Worm (Caenorhabditis elegans) whole organism, L4/young adult: ENCODE measurements around the gene K12H6.7.

Experiments
- W03F9.2 ChIP-seq: fragments of 150-350 bp; optimal IDR thresholded peaks from 2 replicates; lab custom pipeline; 2014; ENCODE audit warnings: missing biosample characterization, missing genetic modification characterization
- dao-5 ChIP-seq: sonication (generic microtip); optimal IDR thresholded peaks from 2 replicates; lab custom pipeline; 2016; ENCODE audit warnings: missing genotype, missing genetic modification characterization, moderate library complexity, missing compliant biosample characterization
- him-1 ChIP-seq: sonication (generic microtip); optimal IDR thresholded peaks from 2 replicates; lab custom pipeline; 2016; ENCODE audit warnings: missing genotype, missing genetic modification reagents, missing genetic modification characterization, missing compliant biosample characterization

K12H6.7 gene

DNA sequence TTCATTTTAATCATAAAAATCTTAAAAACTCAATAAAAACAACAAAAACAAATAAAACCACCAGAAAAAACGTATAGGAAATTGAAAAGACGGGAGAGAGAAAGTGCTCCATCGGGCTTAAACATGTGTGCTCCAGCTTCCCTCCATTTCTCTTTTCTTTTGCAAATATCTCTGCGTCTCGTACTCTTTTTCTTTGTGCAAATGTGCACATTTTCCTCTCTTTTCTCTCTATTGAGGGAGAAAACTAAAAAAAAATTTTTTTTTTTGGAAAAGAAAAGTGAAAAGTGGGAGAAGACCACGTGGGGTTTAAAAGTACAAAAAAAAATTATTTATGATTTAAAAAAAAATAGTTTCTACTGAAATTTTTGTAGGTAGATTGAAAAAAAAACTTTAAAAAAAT is 32.5 kb downstream of the K12H6.7 start:
- TF ChIP-seq him-1 (tag; lab: Kevin White, UChicago) (no peak), dao-5 (tag; lab: Kevin White, UChicago) (no peak), W03F9.2 (tag; lab: Kevin White, UChicago) (no peak)

DNA sequence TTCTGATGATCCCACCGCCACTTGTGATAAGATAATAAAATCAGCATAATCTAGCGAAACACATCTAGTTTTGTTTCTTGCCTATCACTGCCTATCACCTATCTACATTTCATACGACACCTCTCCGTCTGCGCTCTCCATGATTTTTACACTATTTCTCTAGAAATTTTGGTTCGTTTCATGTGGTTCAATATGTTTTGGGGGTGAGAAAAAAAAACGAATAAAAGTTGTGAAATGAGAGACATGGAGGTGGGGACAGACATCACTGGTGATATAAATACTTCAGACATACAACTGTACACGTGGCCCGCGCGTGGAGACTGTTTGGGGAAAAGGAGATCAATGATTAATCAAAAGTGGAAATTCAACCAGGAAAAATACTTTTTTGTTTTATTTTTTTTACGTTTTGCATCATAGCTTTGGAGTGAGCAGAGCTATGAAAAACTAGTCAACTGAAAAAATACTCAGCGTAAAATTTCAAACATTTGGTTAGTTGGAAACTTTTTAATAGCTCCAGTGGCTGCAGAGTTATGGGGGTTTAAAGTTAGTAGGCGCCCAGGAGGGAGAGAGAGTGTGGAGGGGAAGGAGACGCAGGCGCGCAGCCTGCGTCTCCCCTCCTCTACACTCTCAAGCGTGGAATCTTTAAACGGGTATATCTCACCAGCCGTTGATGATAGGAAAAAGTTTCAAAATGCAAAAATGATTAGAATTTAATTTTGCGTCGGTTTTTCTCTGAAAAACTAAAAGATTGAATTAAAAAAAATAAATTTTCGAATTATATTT is 33.8 kb downstream of the K12H6.7 start:
- no peak for TF ChIP-seq W03F9.2 (tag; lab: Kevin White, UChicago)
- TF ChIP-seq him-1 (tag; lab: Kevin White, UChicago), result no peak
- no peak for TF ChIP-seq dao-5 (tag; lab: Kevin White, UChicago)

- TF ChIP-seq dao-5 (tag; lab: Kevin White, UChicago) (no peak), him-1 (tag; lab: Kevin White, UChicago) (no peak), W03F9.2 (tag; lab: Kevin White, UChicago) (no peak)
These were observed 35.0 kb downstream of the K12H6.7 start for ce11 chrII:2801764-2802163.

ce11 chrII:2800550-2801233 is 36.1 kb downstream of the K12H6.7 start, which contains the start of gene nhr-119:
Gene nhr-119 (minus strand): TSS chrII:2800600.
- no peak for TF ChIP-seq dao-5 (tag; lab: Kevin White, UChicago)
- no peak for TF ChIP-seq him-1 (tag; lab: Kevin White, UChicago)
- TF ChIP-seq W03F9.2 (tag; lab: Kevin White, UChicago), result peak; percentile 38

- TF ChIP-seq him-1 (tag; lab: Kevin White, UChicago), result no peak
These were observed 38.8 kb downstream of the K12H6.7 start for ce11 chrII:2797951-2798350.

ce11 chrII:2796431-2796830 is 40.3 kb downstream of the K12H6.7 start:
- no peak for TF ChIP-seq him-1 (tag; lab: Kevin White, UChicago)
- TF ChIP-seq dao-5 (tag; lab: Kevin White, UChicago), result no peak
- no peak for TF ChIP-seq W03F9.2 (tag; lab: Kevin White, UChicago)

DNA sequence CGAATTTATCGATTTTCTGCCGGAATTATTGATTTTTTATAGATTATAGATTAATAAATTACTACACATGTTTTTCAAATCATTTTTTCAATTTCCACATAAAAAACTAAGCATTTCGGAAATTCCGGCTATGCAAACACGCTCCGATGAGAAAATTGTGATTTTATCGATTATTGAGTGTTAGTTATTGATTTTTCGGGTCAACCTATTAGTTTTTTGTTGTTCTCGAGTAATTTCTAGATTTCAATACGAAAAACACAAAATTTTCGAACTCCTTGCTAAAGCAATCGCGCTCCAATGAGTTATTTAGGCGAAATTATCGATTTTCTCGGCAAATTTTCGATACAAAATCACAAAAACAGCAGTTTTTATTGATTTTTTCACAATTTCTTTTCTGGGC is 41.3 kb downstream of the K12H6.7 start:
- no peak for TF ChIP-seq W03F9.2 (tag; lab: Kevin White, UChicago)

- TF ChIP-seq him-1 (tag; lab: Kevin White, UChicago) (no peak), W03F9.2 (tag; lab: Kevin White, UChicago) (no peak), dao-5 (tag; lab: Kevin White, UChicago) (no peak)
These were observed 45.1 kb downstream of the K12H6.7 start for ce11 chrII:2791693-2792092.

ce11 chrII:2787849-2788248 is 48.9 kb downstream of the K12H6.7 start:
- TF ChIP-seq him-1 (tag; lab: Kevin White, UChicago) (no peak), W03F9.2 (tag; lab: Kevin White, UChicago) (no peak), dao-5 (tag; lab: Kevin White, UChicago) (no peak)

ce11 chrII:2787031-2787512 is 49.7 kb downstream of the K12H6.7 start, which contains the start of the genes F08D12.12 and srpa-72:
Gene F08D12.12 (minus strand): TSS chrII:2787081.
Gene srpa-72 (plus strand): TSS chrII:2787481.
- TF ChIP-seq dao-5 (tag; lab: Kevin White, UChicago), result no peak
- no peak for TF ChIP-seq W03F9.2 (tag; lab: Kevin White, UChicago)
- no peak for TF ChIP-seq him-1 (tag; lab: Kevin White, UChicago)

- no peak for TF ChIP-seq dao-5 (tag; lab: Kevin White, UChicago)
- TF ChIP-seq him-1 (tag; lab: Kevin White, UChicago), result no peak
- no peak for TF ChIP-seq W03F9.2 (tag; lab: Kevin White, UChicago)
These were observed 51.0 kb downstream of the K12H6.7 start for ce11 chrII:2785787-2786186.
